Fruit fly (Drosophila melanogaster) whole organism: ENCODE data around the gene Rbp1.
A peak's percentile ranks its signal among the peaks of the same experiment; 100 is the strongest.

Experiments
- CG8478 ChIP-seq: fragments of >200 bp; optimal IDR thresholded peaks from 2 replicates; lab custom pipeline; 2018; ENCODE audit warnings: inconsistent platforms
- Dll ChIP-seq: fragments of >200 bp; optimal IDR thresholded peaks from 2 replicates; lab custom pipeline; 2017
- EcR ChIP-seq, 2 experiments: fragments of >200 bp; optimal IDR thresholded peaks; 2 replicates each; lab custom pipeline; 2017; ENCODE audit warnings: missing biosample characterization in 2 of 2, missing genetic modification characterization in 2 of 2, missing genetic modification reagents in 2 of 2
- pan ChIP-seq: fragments of >200 bp; optimal IDR thresholded peaks from 2 replicates; lab custom pipeline; 2017
- psq ChIP-seq: fragments of >200 bp; optimal IDR thresholded peaks from 2 replicates; lab custom pipeline; 2017
- usp ChIP-seq: fragments of >200 bp; optimal IDR thresholded peaks from 2 replicates; lab custom pipeline; 2017; ENCODE audit warnings: missing biosample characterization, missing genetic modification characterization, mixed read lengths

Gene Rbp1

dm6 chr3R:10784058-10784499, at the start of gene Rbp1, which contains the start of gene mRpL37:
Gene Rbp1 (plus strand): TSS chr3R:10784383.
Gene mRpL37 (minus strand): TSS chr3R:10784092.
- TF ChIP-seq pan (lab: Kevin White, UChicago) (no peak), usp (GFP tag; lab: Kevin White, UChicago) (no peak), Dll (lab: Kevin White, UChicago) (no peak), psq (lab: Kevin White, UChicago) (no peak)

- no peak for TF ChIP-seq Dll (lab: Kevin White, UChicago)
- TF ChIP-seq EcR (GFP tag; optimal IDR thresholded peaks at IDR 0.05; lab: Kevin White, UChicago) = no peak
- no peak for TF ChIP-seq CG8478 (lab: Kevin White, UChicago)
- TF ChIP-seq usp (GFP tag; lab: Kevin White, UChicago) = no peak
- TF ChIP-seq psq (lab: Kevin White, UChicago) = no peak
These were observed 48.3 kb upstream of the Rbp1 start, which contains the start of gene tomboy20 for dm6 chr3R:10735857-10736256. Gene tomboy20 (minus strand): TSS chr3R:10735957.

dm6 chr3R:10747650-10748049, 36.5 kb upstream of the Rbp1 start:
- TF ChIP-seq psq (lab: Kevin White, UChicago) = no peak
- TF ChIP-seq usp (GFP tag; lab: Kevin White, UChicago) = no peak
- TF ChIP-seq pan (lab: Kevin White, UChicago) = no peak
- TF ChIP-seq EcR (GFP tag; optimal IDR thresholded peaks at IDR 0.05; lab: Kevin White, UChicago) = no peak
- no peak for TF ChIP-seq Dll (lab: Kevin White, UChicago)
- TF ChIP-seq CG8478 (lab: Kevin White, UChicago) = no peak

- no peak for TF ChIP-seq CG8478 (lab: Kevin White, UChicago)
- TF ChIP-seq EcR (GFP tag; optimal IDR thresholded peaks at IDR 0.05; lab: Kevin White, UChicago) = no peak
- TF ChIP-seq pan (lab: Kevin White, UChicago) = no peak
- TF ChIP-seq usp (GFP tag; lab: Kevin White, UChicago) = no peak
- no peak for TF ChIP-seq Dll (lab: Kevin White, UChicago)
These were observed 33.1 kb upstream of the Rbp1 start, which contains the start of gene TkR86C for dm6 chr3R:10751061-10751460. Gene TkR86C (minus strand): TSS chr3R:10751228.

dm6 chr3R:10755534-10755933, 28.6 kb upstream of the Rbp1 start, which contains the start of gene CG14691:
Gene CG14691 (minus strand): TSS chr3R:10755634.
- TF ChIP-seq Dll (lab: Kevin White, UChicago) (no peak), CG8478 (lab: Kevin White, UChicago) (no peak), psq (lab: Kevin White, UChicago) (no peak), EcR (GFP tag; optimal IDR thresholded peaks at IDR 0.05; lab: Kevin White, UChicago) (no peak), usp (GFP tag; lab: Kevin White, UChicago) (no peak), pan (lab: Kevin White, UChicago) (no peak)

dm6 chr3R:10759348-10759847, 24.8 kb upstream of the Rbp1 start, which contains the start of gene CG31272:
Gene CG31272 (minus strand): TSS chr3R:10759398.
- TF ChIP-seq pan (lab: Kevin White, UChicago) (no peak), CG8478 (lab: Kevin White, UChicago) (no peak), usp (GFP tag; lab: Kevin White, UChicago) (no peak), psq (lab: Kevin White, UChicago) (no peak), EcR (GFP tag; optimal IDR thresholded peaks at IDR 0.05; lab: Kevin White, UChicago) (no peak), Dll (lab: Kevin White, UChicago) (no peak)

dm6 chr3R:10760966-10761855, 23.0 kb upstream of the Rbp1 start, which contains the start of the genes MED7 and Cap-H2:
Gene MED7 (minus strand): TSS chr3R:10761032.
Gene Cap-H2 (plus strand): TSS chr3R:10761310.
- TF ChIP-seq psq (lab: Kevin White, UChicago) = peak; percentile 6
- TF ChIP-seq Dll (lab: Kevin White, UChicago) = no peak

dm6 chr3R:10761980-10762379, 22.2 kb upstream of the Rbp1 start:
- TF ChIP-seq usp (GFP tag; lab: Kevin White, UChicago) = no peak
- no peak for TF ChIP-seq Dll (lab: Kevin White, UChicago)
- TF ChIP-seq EcR (GFP tag; optimal IDR thresholded peaks at IDR 0.05; lab: Kevin White, UChicago) = no peak
- TF ChIP-seq pan (lab: Kevin White, UChicago) = no peak
- no peak for TF ChIP-seq psq (lab: Kevin White, UChicago)
- TF ChIP-seq CG8478 (lab: Kevin White, UChicago) = no peak

dm6 chr3R:10767526-10767925, 16.7 kb upstream of the Rbp1 start, which contains the start of gene TfIIFbeta:
Gene TfIIFbeta (minus strand): TSS chr3R:10767804.
- TF ChIP-seq psq (lab: Kevin White, UChicago) (no peak), usp (GFP tag; lab: Kevin White, UChicago) (no peak), Dll (lab: Kevin White, UChicago) (no peak), pan (lab: Kevin White, UChicago) (no peak), EcR (GFP tag; optimal IDR thresholded peaks at IDR 0.05; lab: Kevin White, UChicago) (no peak), CG8478 (lab: Kevin White, UChicago) (no peak)

dm6 chr3R:10775246-10775645, 8.9 kb upstream of the Rbp1 start:
- TF ChIP-seq CG8478 (lab: Kevin White, UChicago) (no peak), EcR (GFP tag; optimal IDR thresholded peaks at IDR 0.05; lab: Kevin White, UChicago) (no peak), Dll (lab: Kevin White, UChicago) (no peak), pan (lab: Kevin White, UChicago) (no peak), usp (GFP tag; lab: Kevin White, UChicago) (no peak), psq (lab: Kevin White, UChicago) (no peak)
